Worm (Caenorhabditis elegans): ENCODE data around the gene nep-20.

DNA sequence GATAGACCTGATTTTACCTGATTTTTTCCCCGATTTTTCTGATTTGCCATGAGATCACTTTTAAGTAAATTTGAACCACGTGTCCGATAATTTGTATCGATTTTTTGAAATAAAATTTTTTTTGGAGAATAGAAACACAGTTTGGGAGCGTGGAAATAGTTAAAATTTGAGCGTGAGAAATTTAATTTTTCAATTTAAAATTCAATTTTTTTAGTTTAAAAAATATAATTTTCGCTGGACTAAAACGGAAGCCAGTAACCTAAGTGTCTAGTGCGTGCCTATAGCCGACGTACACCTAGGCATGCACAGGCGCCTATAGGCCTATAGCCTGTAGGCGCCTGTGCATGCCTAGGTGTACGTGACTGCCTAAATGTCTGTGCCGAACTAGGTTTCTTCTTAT is 3.8 kb upstream of the nep-20 start, which contains the start of gene nep-9:
- no peak for TF ChIP-seq dao-5 (tag; optimal IDR thresholded peaks at IDR 0.05)
- TF ChIP-seq him-1 (tag; optimal IDR thresholded peaks at IDR 0.05) = no peak
- TF ChIP-seq W03F9.2 (tag; optimal IDR thresholded peaks at IDR 0.05) = no peak
